Fruit fly (Drosophila melanogaster) whole organism, embryonic: Measurements from ENCODE around the gene Dsp1.

ENCODE experiments used
- Abd-B ChIP-seq: fragments of 200-800 bp; sonication (Bioruptor generic); optimal IDR thresholded peaks from 2 replicates; lab custom pipeline; 2018; ENCODE audit warnings: missing biosample characterization, mild to moderate bottlenecking, missing genetic modification characterization, moderate library complexity
- Aef1 ChIP-seq: fragments of 200-800 bp; sonication (Bioruptor generic); IDR thresholded peaks from 3 replicates; pipeline ENCODE4 v1.3.6; 2022; ENCODE audit warnings: missing biosample characterization, missing genetic modification characterization
- Antp ChIP-seq: fragments of 200-800 bp; sonication (Bioruptor generic); optimal IDR thresholded peaks from 3 replicates; lab custom pipeline; 2016; ENCODE audit warnings: missing biosample characterization, missing genetic modification characterization
- CG10462 ChIP-seq: fragments of 200-800 bp; sonication (Bioruptor generic); optimal IDR thresholded peaks from 2 replicates; lab custom pipeline; 2016; ENCODE audit warnings: missing biosample characterization, missing genetic modification characterization
- CG10654 ChIP-seq: fragments of 200-800 bp; sonication (Bioruptor generic); optimal IDR thresholded peaks from 2 replicates; lab custom pipeline; 2016; ENCODE audit warnings: missing biosample characterization, missing genetic modification characterization
- CG11247 ChIP-seq: fragments of 200-800 bp; sonication (Bioruptor generic); IDR thresholded peaks from 2 replicates; pipeline ENCODE4 v1.3.6; 2022; ENCODE audit warnings: missing biosample characterization, missing genetic modification characterization
- CG11695 ChIP-seq: fragments of 200-800 bp; sonication (Bioruptor generic); IDR thresholded peaks from 3 replicates; pipeline ENCODE4 v1.3.6; 2022; ENCODE audit warnings: missing biosample characterization, missing genetic modification characterization
- CG12299 ChIP-seq: fragments of 200-800 bp; sonication (Bioruptor generic); optimal IDR thresholded peaks from 2 replicates; lab custom pipeline; 2018; ENCODE audit warnings: missing biosample characterization, mild to moderate bottlenecking, missing genetic modification characterization
- CG1233 ChIP-seq: fragments of 200-800 bp; sonication (Bioruptor generic); optimal IDR thresholded peaks from 4 replicates; lab custom pipeline; 2018; ENCODE audit warnings: missing biosample characterization, mild to moderate bottlenecking, missing genetic modification characterization
- CG12769 ChIP-seq: fragments of 200-800 bp; sonication (Bioruptor generic); optimal IDR thresholded peaks from 2 replicates; lab custom pipeline; 2019; ENCODE audit warnings: missing biosample characterization, mild to moderate bottlenecking, missing genetic modification characterization, moderate library complexity
- CG14860 ChIP-seq: fragments of 200-800 bp; sonication (Bioruptor generic); IDR thresholded peaks from 3 replicates; pipeline ENCODE4 v1.3.6; 2022; ENCODE audit warnings: missing biosample characterization, missing genetic modification characterization; ENCODE audit not compliant: partially characterized antibody
- CG14965 ChIP-seq: fragments of 200-800 bp; sonication (Bioruptor generic); optimal IDR thresholded peaks from 2 replicates; lab custom pipeline; 2016; ENCODE audit warnings: missing biosample characterization, missing genetic modification characterization, borderline replicate concordance
- CG18262 ChIP-seq: fragments of 200-800 bp; optimal IDR thresholded peaks from 3 replicates; lab custom pipeline; 2019; ENCODE audit warnings: missing biosample characterization, mild to moderate bottlenecking, missing genetic modification characterization, moderate library complexity
- CG18764 ChIP-seq: fragments of 200-800 bp; sonication (Bioruptor generic); optimal IDR thresholded peaks from 3 replicates; lab custom pipeline; 2016; ENCODE audit warnings: missing biosample characterization, missing genetic modification characterization
- CG2120 ChIP-seq: fragments of 200-800 bp; sonication (Bioruptor generic); optimal IDR thresholded peaks from 3 replicates; lab custom pipeline; 2016; ENCODE audit warnings: missing biosample characterization, missing genetic modification characterization
- CG32772 ChIP-seq: fragments of 200-800 bp; sonication (Bioruptor generic); IDR thresholded peaks from 2 replicates; pipeline ENCODE4 v1.3.6; 2022; ENCODE audit warnings: missing biosample characterization, missing genetic modification characterization
- CG34422 ChIP-seq: fragments of 200-800 bp; sonication (Bioruptor generic); IDR thresholded peaks from 3 replicates; pipeline ENCODE4 v1.3.6; 2022; ENCODE audit warnings: missing biosample characterization, missing genetic modification characterization
- CG3995 ChIP-seq: fragments of 200-800 bp; sonication (Bioruptor generic); optimal IDR thresholded peaks from 3 replicates; lab custom pipeline; 2016; ENCODE audit warnings: missing biosample characterization, missing genetic modification characterization
- CG42726 ChIP-seq: fragments of 200-800 bp; sonication (Bioruptor generic); IDR thresholded peaks from 2 replicates; pipeline ENCODE4 v1.3.6; 2022; ENCODE audit warnings: missing biosample characterization, missing genetic modification characterization; ENCODE audit not compliant: partially characterized antibody
- CG4730 ChIP-seq: fragments of 200-800 bp; sonication (Bioruptor generic); IDR thresholded peaks from 2 replicates; pipeline ENCODE4 v1.3.6; 2022; ENCODE audit warnings: missing biosample characterization, missing genetic modification characterization
- CG7556 ChIP-seq: fragments of 200-800 bp; sonication (Bioruptor generic); optimal IDR thresholded peaks from 2 replicates; lab custom pipeline; 2017; ENCODE audit warnings: missing biosample characterization, mild to moderate bottlenecking, missing genetic modification characterization
- CG8944 ChIP-seq: fragments of 200-800 bp; sonication (Bioruptor generic); optimal IDR thresholded peaks from 3 replicates; lab custom pipeline; 2016; ENCODE audit warnings: missing biosample characterization, missing genetic modification characterization
- CG9932 ChIP-seq: fragments of 200-800 bp; sonication (Bioruptor generic); IDR thresholded peaks from 2 replicates; pipeline ENCODE4 v1.3.6; 2022; ENCODE audit warnings: missing biosample characterization, missing genetic modification characterization
- D ChIP-seq, 2 experiments: fragments of 200-800 bp in 1 of 2; fragments of >200 bp in 1 of 2; sonication (Bioruptor generic) in 1 of 2; optimal IDR thresholded peaks; 2 replicates in 1 of 2; 3 replicates in 1 of 2; lab custom pipeline; 2017; ENCODE audit warnings: mild to moderate bottlenecking in 1 of 2, missing biosample characterization in 1 of 2, missing genetic modification characterization in 1 of 2, missing genetic modification reagents in 1 of 2
- Elba2 ChIP-seq: fragments of 200-800 bp; sonication (Bioruptor generic); optimal IDR thresholded peaks from 3 replicates; lab custom pipeline; 2016; ENCODE audit warnings: missing biosample characterization, missing genetic modification characterization
- HHEX ChIP-seq: fragments of 200-800 bp; sonication (Bioruptor generic); optimal IDR thresholded peaks from 3 replicates; lab custom pipeline; 2017; ENCODE audit warnings: missing biosample characterization, mild to moderate bottlenecking, missing genetic modification characterization, missing genetic modification reagents
- HLH3B ChIP-seq: fragments of 200-800 bp; sonication (Bioruptor generic); IDR thresholded peaks from 2 replicates; pipeline ENCODE4 v1.3.6; 2022; ENCODE audit warnings: missing biosample characterization, missing genetic modification characterization
- Hr51 ChIP-seq, 2 experiments: fragments of 200-800 bp; sonication (Bioruptor generic); optimal IDR thresholded peaks; 2 replicates in 1 of 2; 3 replicates in 1 of 2; lab custom pipeline; 2016 to 2018; ENCODE audit warnings: missing biosample characterization in 2 of 2, missing genetic modification characterization in 2 of 2, mild to moderate bottlenecking in 1 of 2, moderate library complexity in 1 of 2
- Nf-YC ChIP-seq: fragments of 200-800 bp; optimal IDR thresholded peaks from 3 replicates; lab custom pipeline; 2019; ENCODE audit warnings: missing biosample characterization, mild to moderate bottlenecking, missing genetic modification characterization, moderate library complexity
- Opbp ChIP-seq: fragments of 200-800 bp; sonication (Bioruptor generic); IDR thresholded peaks from 3 replicates; pipeline ENCODE4 v1.3.6; 2022; ENCODE audit warnings: missing biosample characterization, missing genetic modification characterization; ENCODE audit not compliant: partially characterized antibody
- PHDP ChIP-seq: fragments of 200-800 bp; sonication (Bioruptor generic); optimal IDR thresholded peaks from 3 replicates; lab custom pipeline; 2018; ENCODE audit warnings: missing biosample characterization, mild to moderate bottlenecking, missing genetic modification characterization, moderate library complexity
- Ptx1 ChIP-seq: fragments of 200-800 bp; sonication (Bioruptor generic); IDR thresholded peaks from 2 replicates; pipeline ENCODE4 v1.3.6; 2022; ENCODE audit warnings: missing biosample characterization, missing genetic modification characterization
- Scr ChIP-seq: fragments of 200-800 bp; sonication (Bioruptor generic); IDR thresholded peaks from 2 replicates; pipeline ENCODE4 v1.3.6; 2022; ENCODE audit warnings: missing biosample characterization, missing genetic modification characterization; ENCODE audit not compliant: partially characterized antibody
- Sox102F ChIP-seq: fragments of 200-800 bp; sonication (Bioruptor generic); optimal IDR thresholded peaks from 2 replicates; lab custom pipeline; 2018; ENCODE audit warnings: missing biosample characterization, mild to moderate bottlenecking, missing genetic modification characterization, moderate library complexity
- Trl ChIP-seq, 3 experiments: fragments of >200 bp in 2 of 3; fragments of 200-800 bp in 1 of 3; sonication (Bioruptor generic) in 1 of 3; optimal IDR thresholded peaks; 2 replicates in 1 of 3; 3 replicates in 2 of 3; lab custom pipeline; 2016 to 2017; ENCODE audit warnings: missing biosample characterization in 1 of 3, missing genetic modification characterization in 1 of 3
- aop ChIP-seq: fragments of 200-800 bp; sonication (Bioruptor generic); IDR thresholded peaks from 2 replicates; pipeline ENCODE4 v1.3.6; 2022; ENCODE audit warnings: missing biosample characterization, missing genetic modification characterization
- cg ChIP-seq: fragments of 200-800 bp; sonication (Bioruptor generic); optimal IDR thresholded peaks from 3 replicates; lab custom pipeline; 2019; ENCODE audit warnings: missing biosample characterization, mild to moderate bottlenecking, missing genetic modification characterization, moderate library complexity
- exex ChIP-seq: fragments of 200-800 bp; sonication (Bioruptor generic); optimal IDR thresholded peaks from 4 replicates; lab custom pipeline; 2018; ENCODE audit warnings: missing biosample characterization, mild to moderate bottlenecking, missing genetic modification characterization, moderate library complexity
- ftz-f1 ChIP-seq: fragments of 200-800 bp; sonication (Bioruptor generic); optimal IDR thresholded peaks from 2 replicates; lab custom pipeline; 2016; ENCODE audit warnings: missing biosample characterization, missing genetic modification characterization
- mirr ChIP-seq: fragments of 200-800 bp; sonication (Bioruptor generic); optimal IDR thresholded peaks from 3 replicates; lab custom pipeline; 2018; ENCODE audit warnings: missing biosample characterization, mild to moderate bottlenecking, missing genetic modification characterization
- odd ChIP-seq: fragments of 200-800 bp; sonication (Bioruptor generic); optimal IDR thresholded peaks from 2 replicates; lab custom pipeline; 2017; ENCODE audit warnings: missing biosample characterization, mild to moderate bottlenecking, missing genetic modification characterization
- onecut ChIP-seq: fragments of 200-800 bp; sonication (Bioruptor generic); IDR thresholded peaks from 2 replicates; pipeline ENCODE4 v1.3.6; 2022; ENCODE audit warnings: missing biosample characterization, missing genetic modification characterization
- pnt ChIP-seq: fragments of 200-800 bp; sonication (Bioruptor generic); optimal IDR thresholded peaks from 3 replicates; lab custom pipeline; 2016; ENCODE audit warnings: missing biosample characterization, missing genetic modification characterization
- sqz ChIP-seq: fragments of 200-800 bp; sonication (Bioruptor generic); optimal IDR thresholded peaks from 3 replicates; lab custom pipeline; 2018; ENCODE audit warnings: missing biosample characterization, mild to moderate bottlenecking, missing genetic modification characterization
- tx ChIP-seq: fragments of 200-800 bp; sonication (Bioruptor generic); optimal IDR thresholded peaks from 2 replicates; lab custom pipeline; 2016; ENCODE audit warnings: missing biosample characterization, missing genetic modification characterization
- wek ChIP-seq: fragments of 200-800 bp; sonication (Bioruptor generic); optimal IDR thresholded peaks from 3 replicates; lab custom pipeline; 2018; ENCODE audit warnings: missing biosample characterization, mild to moderate bottlenecking, missing genetic modification characterization, moderate library complexity

The Dsp1 gene

dm6 chrX:16384843-16385726, 51.7 kb downstream of the Dsp1 start, which contains the start of the genes CG9992 and CG4239 (continued):
- TF ChIP-seq exex = peak; percentile 1
- TF ChIP-seq Scr (GFP tag; lab: Robert Waterston, UW) = peak; percentile 65
- peak; percentile 4 for TF ChIP-seq CG12769 (tag; lab: Kevin White, UChicago)
- peak; percentile 36 for TF ChIP-seq Antp (GFP tag; lab: Kevin White, UChicago)
- peak; percentile 35 for TF ChIP-seq CG3995
- peak; percentile 24; the same call in 1 of the 2 replicates for TF ChIP-seq CG11247
- peak; percentile 5 for TF ChIP-seq mirr (GFP tag; lab: Kevin White, UChicago)
- TF ChIP-seq CG34422 (GFP tag; lab: Robert Waterston, UW) = peak; percentile 50; the same call in 1 of the 3 replicates
- peak; percentile 38; the same call in 1 of the 2 replicates for TF ChIP-seq CG4730 (GFP tag; lab: Robert Waterston, UW)
- no peak for TF ChIP-seq Elba2 (GFP tag; lab: Kevin White, UChicago)
- TF ChIP-seq HHEX (GFP tag; lab: Kevin White, UChicago) = peak; percentile 20
- TF ChIP-seq CG18764 (GFP tag; lab: Kevin White, UChicago) = peak; percentile 13
- TF ChIP-seq Hr51 (GFP tag; optimal IDR thresholded peaks at IDR 0.05; lab: Kevin White, UChicago) = peak; percentile 36 to 59
- peak in 1 of 2 experiments; percentile 52 for TF ChIP-seq Trl (optimal IDR thresholded peaks at IDR 0.05; lab: Kevin White, UChicago)
- TF ChIP-seq Trl (GFP tag; optimal IDR thresholded peaks at IDR 0.05; lab: Kevin White, UChicago) = peak; percentile 1
- peak; percentile 58 for TF ChIP-seq PHDP (tag; lab: Kevin White, UChicago)
- TF ChIP-seq aop (GFP tag; lab: Robert Waterston, UW) = no peak
- TF ChIP-seq CG2120 (GFP tag; lab: Kevin White, UChicago) = peak; percentile 66
- TF ChIP-seq tx (GFP tag; lab: Kevin White, UChicago) = peak; percentile 18
- no peak for TF ChIP-seq sqz (GFP tag; lab: Kevin White, UChicago)
- peak; percentile 85 for TF ChIP-seq Abd-B (GFP tag; lab: Kevin White, UChicago)
- peak; percentile 26 for TF ChIP-seq CG10462 (GFP tag; lab: Kevin White, UChicago)
- TF ChIP-seq CG1233 = no peak
- no peak for TF ChIP-seq CG11695
- TF ChIP-seq Opbp (GFP tag; lab: Robert Waterston, UW) = peak; percentile 61; the same call in 2 of the 3 replicates
- TF ChIP-seq CG14965 (GFP tag; lab: Kevin White, UChicago) = no peak
- no peak for TF ChIP-seq D (optimal IDR thresholded peaks at IDR 0.05; lab: Kevin White, UChicago)
- TF ChIP-seq D (GFP tag; optimal IDR thresholded peaks at IDR 0.05; lab: Kevin White, UChicago) = peak; percentile 52
- no peak for TF ChIP-seq odd (GFP tag; lab: Kevin White, UChicago)
- TF ChIP-seq CG14860 (GFP tag; lab: Robert Waterston, UW) = peak; percentile 45; the same call in 1 of the 3 replicates
- peak; percentile 4 for TF ChIP-seq CG7556 (GFP tag; lab: Kevin White, UChicago)
- peak; percentile 53 for TF ChIP-seq Nf-YC (tag; lab: Kevin White, UChicago)
- TF ChIP-seq ftz-f1 (GFP tag; lab: Kevin White, UChicago) = no peak
- TF ChIP-seq wek = peak; percentile 61
- peak; percentile 40; the same call in 1 of the 3 replicates for TF ChIP-seq Aef1 (GFP tag; lab: Robert Waterston, UW)
- peak; percentile 64 for TF ChIP-seq Ptx1 (GFP tag; lab: Robert Waterston, UW)
- no peak for TF ChIP-seq cg (GFP tag; lab: Kevin White, UChicago)
- peak; percentile 8 for TF ChIP-seq CG8944 (GFP tag; lab: Kevin White, UChicago)
- peak; percentile 64 for TF ChIP-seq Sox102F (GFP tag; lab: Kevin White, UChicago)
- peak; percentile 61 for TF ChIP-seq CG10654 (GFP tag; lab: Kevin White, UChicago)
- peak; percentile 51 for TF ChIP-seq pnt (GFP tag; lab: Kevin White, UChicago)
- TF ChIP-seq onecut (GFP tag; lab: Robert Waterston, UW) = no peak
- TF ChIP-seq CG9932 (GFP tag; lab: Robert Waterston, UW) = peak; percentile 75
- TF ChIP-seq HLH3B = peak; percentile 53; the same call in 1 of the 2 replicates
- peak; percentile 74 for TF ChIP-seq CG42726 (GFP tag; lab: Robert Waterston, UW)
- no peak for TF ChIP-seq CG12299 (tag; lab: Kevin White, UChicago)
- TF ChIP-seq CG18262 (tag; lab: Kevin White, UChicago) = peak; percentile 36
- 0 out of 2 replicates have a peak, but pooled peaks have one; percentile 41 for TF ChIP-seq CG32772 (GFP tag; lab: Robert Waterston, UW)
